Worm (Caenorhabditis elegans): ENCODE measurements around the gene metl-1.

DNA sequence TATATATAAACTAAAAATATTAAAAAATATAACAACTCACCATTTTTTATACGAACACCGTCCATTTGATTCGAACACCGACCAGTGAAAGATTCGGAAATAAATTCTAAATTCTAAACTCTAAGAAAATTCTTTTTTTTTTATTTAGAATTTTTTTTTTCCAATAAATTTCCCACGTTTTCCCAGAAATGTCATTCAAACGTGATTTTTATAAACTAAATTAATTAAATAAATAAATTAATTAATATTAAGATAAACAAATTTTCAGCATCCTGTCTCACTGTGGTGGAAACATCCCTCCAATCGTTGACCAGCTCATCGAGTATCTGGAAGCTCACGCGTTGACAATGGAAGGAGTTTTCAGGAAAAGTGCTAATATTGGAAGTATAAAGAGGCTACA lies 5.8 kb downstream of the metl-1 start, which contains the start of gene klp-17:
- TF ChIP-seq unc-62 (GFP tag; optimal IDR thresholded peaks at IDR 0.05) (no peak), sptf-1 (tag; optimal IDR thresholded peaks at IDR 0.05) (no peak), mab-5 (tag; optimal IDR thresholded peaks at IDR 0.05) (no peak), pha-4 (tag; optimal IDR thresholded peaks at IDR 0.05) (no peak), ces-1 (GFP tag; optimal IDR thresholded peaks at IDR 0.05) (no peak), nhr-12 (tag; optimal IDR thresholded peaks at IDR 0.05) (no peak), snpc-4 (tag; optimal IDR thresholded peaks at IDR 0.05) (no peak), mep-1 (tag; optimal IDR thresholded peaks at IDR 0.05) (no peak), drap-1 (GFP tag; optimal IDR thresholded peaks at IDR 0.05) (no peak), ceh-83 (GFP tag; optimal IDR thresholded peaks at IDR 0.05) (no peak)
